Fruit fly (Drosophila melanogaster): Measurements from ENCODE around the gene Galk.
A peak's percentile ranks its signal among the peaks of the same experiment; 100 is the strongest.

Galk gene

DNA sequence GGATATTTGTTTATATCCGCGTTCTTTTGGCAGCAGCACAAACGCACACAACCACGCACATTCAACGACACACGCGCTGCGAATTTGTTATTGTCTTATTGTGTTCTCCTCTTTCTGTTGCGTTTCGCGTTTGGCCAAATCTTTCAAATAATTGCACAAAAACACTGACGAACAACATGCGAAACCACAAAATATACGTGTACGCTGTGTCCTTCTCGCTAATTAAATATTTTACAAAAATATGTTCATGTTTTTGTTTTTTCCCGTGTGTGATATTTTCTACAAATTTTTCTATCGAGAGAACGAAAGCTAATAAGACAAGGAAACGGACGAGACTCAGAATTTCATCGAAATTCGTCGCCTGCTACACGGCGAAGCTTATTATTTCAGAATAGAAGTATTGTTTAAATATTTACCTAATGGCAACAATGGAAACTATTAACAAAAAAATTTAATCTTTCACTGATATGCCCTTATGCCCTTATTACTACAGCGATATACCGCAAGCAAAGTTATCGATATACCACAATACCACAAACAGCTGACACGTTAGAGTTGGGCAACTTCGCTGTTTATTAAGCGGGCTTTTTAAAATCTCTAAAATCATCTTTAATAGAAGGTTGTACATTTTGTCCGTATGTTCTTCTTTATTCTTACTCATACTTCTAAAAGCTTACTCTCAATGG, 31.8 kb downstream of the Galk start, which contains the start of the genes CG43783 and orb2 (continued):
- TF ChIP-seq lab (GFP tag; optimal IDR thresholded peaks at IDR 0.05), result no peak
- no peak for TF ChIP-seq CG1792 (GFP tag; optimal IDR thresholded peaks at IDR 0.05)
- no peak for TF ChIP-seq crol (GFP tag; IDR thresholded peaks at IDR 0.05)
- TF ChIP-seq Sin3A (optimal IDR thresholded peaks at IDR 0.05), result no peak
- TF ChIP-seq CG34224 (GFP tag; IDR thresholded peaks at IDR 0.05; ENCODE audit: partially characterized antibody), result peak; percentile 77
- no peak for TF ChIP-seq CG12744 (GFP tag; optimal IDR thresholded peaks at IDR 0.05)
- TF ChIP-seq Max (GFP tag; optimal IDR thresholded peaks at IDR 0.05), result no peak
- TF ChIP-seq scrt (GFP tag; optimal IDR thresholded peaks at IDR 0.05), result no peak
- no peak for TF ChIP-seq p53 (GFP tag; optimal IDR thresholded peaks at IDR 0.05)
- peak; percentile 58; the same call in 1 of the 2 replicates for TF ChIP-seq amos (GFP tag; IDR thresholded peaks at IDR 0.05; ENCODE audit: partially characterized antibody)
- no peak for TF ChIP-seq CG2199 (GFP tag; IDR thresholded peaks at IDR 0.05)
- TF ChIP-seq CG9817 (tag; optimal IDR thresholded peaks at IDR 0.05), result no peak
- TF ChIP-seq NfI (GFP tag; optimal IDR thresholded peaks at IDR 0.05), result no peak
- TF ChIP-seq Deaf1 (tag; optimal IDR thresholded peaks at IDR 0.05), result no peak
- TF ChIP-seq CG1647 (GFP tag; optimal IDR thresholded peaks at IDR 0.05), result no peak
- no peak for TF ChIP-seq vnd (GFP tag; IDR thresholded peaks at IDR 0.05; ENCODE audit: partially characterized antibody)
- peak; percentile 23; the same call in 2 of the 3 replicates for TF ChIP-seq knrl (GFP tag; IDR thresholded peaks at IDR 0.05; ENCODE audit: partially characterized antibody)
- no peak for TF ChIP-seq CG9797 (GFP tag; optimal IDR thresholded peaks at IDR 0.05)
- TF ChIP-seq Dp (GFP tag; optimal IDR thresholded peaks at IDR 0.05), result peak; percentile 85
- TF ChIP-seq Tbp (GFP tag; optimal IDR thresholded peaks at IDR 0.05), result no peak
- no peak for TF ChIP-seq CG8089 (GFP tag; optimal IDR thresholded peaks at IDR 0.05)
- TF ChIP-seq CG7963 (GFP tag; IDR thresholded peaks at IDR 0.05; ENCODE audit: partially characterized antibody), result 0 out of 3 replicates have a peak, but pooled peaks have one; percentile 56
- no peak for TF ChIP-seq danr (GFP tag; IDR thresholded peaks at IDR 0.05)
- TF ChIP-seq CG9876 (GFP tag; optimal IDR thresholded peaks at IDR 0.05), result no peak
- no peak for TF ChIP-seq tll (GFP tag; optimal IDR thresholded peaks at IDR 0.05)
- no peak for TF ChIP-seq ranshi (GFP tag; IDR thresholded peaks at IDR 0.05)
- no peak for TF ChIP-seq gsb-n (tag; optimal IDR thresholded peaks at IDR 0.05)
- no peak for TF ChIP-seq Fer1 (GFP tag; optimal IDR thresholded peaks at IDR 0.05)
- no peak for TF ChIP-seq MTF-1 (GFP tag; optimal IDR thresholded peaks at IDR 0.05; ENCODE audit: borderline replicate concordance)
- peak; percentile 4 for TF ChIP-seq gro (GFP tag; optimal IDR thresholded peaks at IDR 0.05)
- TF ChIP-seq CG15601 (tag; optimal IDR thresholded peaks at IDR 0.05), result no peak
- peak; percentile 9 for TF ChIP-seq CG1603 (tag; optimal IDR thresholded peaks at IDR 0.05)
- peak; percentile 66; the same call in 2 of the 3 replicates for TF ChIP-seq CG6791 (GFP tag; IDR thresholded peaks at IDR 0.05; ENCODE audit: partially characterized antibody)
- TF ChIP-seq sna (GFP tag; IDR thresholded peaks at IDR 0.05; ENCODE audit: partially characterized antibody), result peak; percentile 71; the same call in 1 of the 2 replicates
- no peak for TF ChIP-seq CG14710 (tag; optimal IDR thresholded peaks at IDR 0.05)
- no peak for TF ChIP-seq CG3163 (GFP tag; optimal IDR thresholded peaks at IDR 0.05)
- no peak for TF ChIP-seq oc (tag; optimal IDR thresholded peaks at IDR 0.05)
- peak; percentile 55; the same call in 2 of the 3 replicates for TF ChIP-seq zen2 (GFP tag; IDR thresholded peaks at IDR 0.05; ENCODE audit: partially characterized antibody)
- TF ChIP-seq mam (GFP tag; optimal IDR thresholded peaks at IDR 0.05), result no peak
- no peak for TF ChIP-seq CG6813 (GFP tag; optimal IDR thresholded peaks at IDR 0.05)
- no peak for TF ChIP-seq CG18262 (tag; optimal IDR thresholded peaks at IDR 0.05)
- peak; percentile 80 for TF ChIP-seq Dref (GFP tag; IDR thresholded peaks at IDR 0.05)
- no peak for TF ChIP-seq CG8924 (tag; optimal IDR thresholded peaks at IDR 0.05)
- TF ChIP-seq fd102C (GFP tag; optimal IDR thresholded peaks at IDR 0.05), result no peak
- TF ChIP-seq CG8478 (optimal IDR thresholded peaks at IDR 0.05), result no peak
- TF ChIP-seq wek (GFP tag; optimal IDR thresholded peaks at IDR 0.05), result peak; percentile 63
- peak; percentile 56; the same call in 2 of the 3 replicates for TF ChIP-seq CG14860 (GFP tag; IDR thresholded peaks at IDR 0.05; ENCODE audit: partially characterized antibody)
- TF ChIP-seq CG11247 (GFP tag; IDR thresholded peaks at IDR 0.05), result no peak
- TF ChIP-seq pb (GFP tag; optimal IDR thresholded peaks at IDR 0.05), result no peak
